Worm (Caenorhabditis elegans) whole organism, L1 larva: ENCODE results near the gene psf-1.

ENCODE experiments used
- F16B12.6 ChIP-seq: fragments of 150-350 bp; optimal IDR thresholded peaks from 2 replicates; lab custom pipeline; 2014; ENCODE audit warnings: missing biosample characterization, missing genetic modification characterization
- Y116A8C.19 ChIP-seq: sonication (generic microtip); optimal IDR thresholded peaks from 2 replicates; lab custom pipeline; 2016; ENCODE audit warnings: missing compliant biosample characterization, missing genetic modification characterization, borderline replicate concordance
- blmp-1 ChIP-seq: fragments of 150-350 bp; optimal IDR thresholded peaks from 2 replicates; lab custom pipeline; 2014; ENCODE audit warnings: missing biosample characterization, missing genetic modification characterization
- ceh-63 ChIP-seq: fragments of 200-800 bp; sonication (Bioruptor generic); optimal IDR thresholded peaks from 2 replicates; lab custom pipeline; 2018; ENCODE audit warnings: mild to moderate bottlenecking, missing genetic modification characterization, missing compliant biosample characterization
- ceh-82 ChIP-seq, 3 experiments: fragments of 150-350 bp in 1 of 3; sonication (generic microtip) in 2 of 3; optimal IDR thresholded peaks; 2 replicates each; lab custom pipeline; 2014 to 2017; ENCODE audit warnings: missing biosample characterization in 3 of 3, missing genetic modification characterization in 3 of 3
- ceh-88 ChIP-seq: fragments of 200-800 bp; sonication (Bioruptor generic); IDR thresholded peaks from 2 replicates; pipeline ENCODE4 v1.3.6; 2022; ENCODE audit warnings: missing genetic modification characterization, missing compliant biosample characterization
- dpl-1 ChIP-seq, 3 experiments: fragments of 150-350 bp in 2 of 3; sonication (generic microtip) in 1 of 3; optimal IDR thresholded peaks; 2 replicates each; lab custom pipeline; 2014 to 2017; ENCODE audit warnings: missing biosample characterization in 3 of 3, missing genetic modification characterization in 3 of 3, missing genetic modification reagents in 3 of 3
- dsc-1 ChIP-seq: sonication (generic microtip); optimal IDR thresholded peaks from 2 replicates; lab custom pipeline; 2016; ENCODE audit warnings: mild to moderate bottlenecking, missing genetic modification characterization, missing compliant biosample characterization
- elt-2 ChIP-seq: sonication (generic microtip); optimal IDR thresholded peaks from 2 replicates; lab custom pipeline; 2016; ENCODE audit warnings: missing genetic modification characterization, mild to moderate bottlenecking, inconsistent platforms, missing compliant biosample characterization, missing genetic modification reagents
- elt-3 ChIP-seq, 6 experiments: fragments of 150-350 bp in 1 of 6; sonication (generic microtip); optimal IDR thresholded peaks; 2 replicates each; lab custom pipeline; 2017 to 2018; ENCODE audit warnings: missing biosample characterization in 6 of 6, missing genetic modification characterization in 6 of 6, inconsistent platforms in 1 of 6
- fkh-8 ChIP-seq: sonication (generic microtip); optimal IDR thresholded peaks from 2 replicates; lab custom pipeline; 2016; ENCODE audit warnings: mild to moderate bottlenecking, missing genetic modification characterization, missing compliant biosample characterization
- hlh-4 ChIP-seq: sonication (generic microtip); optimal IDR thresholded peaks from 2 replicates; lab custom pipeline; 2016; ENCODE audit warnings: mild to moderate bottlenecking, missing genetic modification characterization, missing compliant biosample characterization
- hpl-2 ChIP-seq: fragments of 150-350 bp; optimal IDR thresholded peaks from 2 replicates; lab custom pipeline; 2014; ENCODE audit warnings: missing biosample characterization, missing genetic modification reagents, missing genetic modification characterization
- isw-1 ChIP-seq: fragments of 200-800 bp; sonication (Bioruptor generic); IDR thresholded peaks from 2 replicates; pipeline ENCODE4 v1.3.6; 2022; ENCODE audit warnings: missing genetic modification characterization, missing compliant biosample characterization
- jun-1 ChIP-seq: fragments of 150-350 bp; optimal IDR thresholded peaks from 2 replicates; lab custom pipeline; 2014; ENCODE audit warnings: missing biosample characterization, missing genetic modification reagents, missing genetic modification characterization
- lin-13 ChIP-seq: fragments of 150-350 bp; optimal IDR thresholded peaks from 2 replicates; lab custom pipeline; 2014; ENCODE audit warnings: missing biosample characterization, missing genetic modification reagents, missing genetic modification characterization
- mab-9 ChIP-seq: fragments of 200-800 bp; sonication (Bioruptor generic); IDR thresholded peaks from 2 replicates; pipeline ENCODE4 v1.3.6; 2022; ENCODE audit warnings: missing genetic modification reagents, missing genetic modification characterization, missing compliant biosample characterization
- mdl-1 ChIP-seq, 2 experiments: fragments of 150-350 bp; optimal IDR thresholded peaks; 2 replicates each; lab custom pipeline; 2014 to 2017; ENCODE audit warnings: missing biosample characterization in 2 of 2, missing genetic modification characterization in 2 of 2, inconsistent platforms in 1 of 2
- mef-2 ChIP-seq: fragments of 150-350 bp; optimal IDR thresholded peaks from 2 replicates; lab custom pipeline; 2014; ENCODE audit warnings: missing biosample characterization, missing genetic modification characterization
- nhr-11 ChIP-seq: fragments of 150-350 bp; optimal IDR thresholded peaks from 2 replicates; lab custom pipeline; 2014; ENCODE audit warnings: missing biosample characterization, missing genetic modification characterization
- nhr-12 ChIP-seq: sonication (generic microtip); optimal IDR thresholded peaks from 2 replicates; lab custom pipeline; 2017; ENCODE audit warnings: missing biosample characterization, missing genetic modification characterization
- nhr-19 ChIP-seq: fragments of 200-800 bp; sonication (Bioruptor generic); conservative IDR thresholded peaks from 2 replicates; pipeline ENCODE4 v1.3.6; 2022; ENCODE audit warnings: missing genetic modification characterization, missing compliant biosample characterization
- nhr-47 ChIP-seq: sonication (generic microtip); optimal IDR thresholded peaks from 2 replicates; lab custom pipeline; 2016; ENCODE audit warnings: mild to moderate bottlenecking, missing genetic modification characterization, moderate library complexity, missing compliant biosample characterization
- nhr-71 ChIP-seq: sonication (generic microtip); optimal IDR thresholded peaks from 2 replicates; lab custom pipeline; 2016; ENCODE audit warnings: mild to moderate bottlenecking, missing genetic modification characterization, moderate library complexity, missing compliant biosample characterization
- nhr-76 ChIP-seq: sonication (generic microtip); optimal IDR thresholded peaks from 2 replicates; lab custom pipeline; 2017; ENCODE audit warnings: missing biosample characterization, missing genetic modification characterization
- nhr-85 ChIP-seq: sonication (generic microtip); peaks from one replicate; lab custom pipeline; 2016; ENCODE audit warnings: missing genetic modification characterization, inconsistent platforms, missing compliant biosample characterization
- nhr-90 ChIP-seq: sonication (generic microtip); optimal IDR thresholded peaks from 2 replicates; lab custom pipeline; 2016; ENCODE audit warnings: mild to moderate bottlenecking, missing genetic modification characterization, missing compliant biosample characterization; ENCODE audit not compliant: poor library complexity
- pag-3 ChIP-seq: sonication (generic microtip); optimal IDR thresholded peaks from 2 replicates; lab custom pipeline; 2017; ENCODE audit warnings: missing genetic modification characterization, mild to moderate bottlenecking, missing compliant biosample characterization, antibody characterized with exemption, borderline replicate concordance; ENCODE audit not compliant: insufficient read depth
- pax-3 ChIP-seq: fragments of 200-800 bp; sonication (Bioruptor generic); optimal IDR thresholded peaks from 2 replicates; lab custom pipeline; 2018; ENCODE audit warnings: mild to moderate bottlenecking, missing genetic modification characterization, moderate library complexity, missing compliant biosample characterization
- pqm-1 ChIP-seq: sonication (generic microtip); optimal IDR thresholded peaks from 3 replicates; lab custom pipeline; 2017; ENCODE audit warnings: missing biosample characterization, missing genetic modification characterization
- skn-1 ChIP-seq: fragments of 150-350 bp; optimal IDR thresholded peaks from 2 replicates; lab custom pipeline; 2014; ENCODE audit warnings: missing biosample characterization, missing genetic modification characterization
- tbx-2 ChIP-seq: sonication (generic microtip); optimal IDR thresholded peaks from 2 replicates; lab custom pipeline; 2016; ENCODE audit warnings: missing genetic modification characterization, missing compliant biosample characterization
- ztf-11 ChIP-seq, 2 experiments: sonication (generic microtip); optimal IDR thresholded peaks; 2 replicates each; lab custom pipeline; 2016 to 2017; ENCODE audit warnings: missing genetic modification characterization in 2 of 2, missing biosample characterization in 1 of 2, missing compliant biosample characterization in 1 of 2

The psf-1 gene

ce11 chrII:9948662-9949061 is 19.8 kb upstream of the psf-1 start:
- TF ChIP-seq elt-2: no peak
- TF ChIP-seq nhr-90 (tag; lab: Kevin White, UChicago): no peak
- TF ChIP-seq dpl-1 (GFP tag; optimal IDR thresholded peaks at IDR 0.05; lab: Kevin White, UChicago): no peak
- TF ChIP-seq mdl-1 (tag; optimal IDR thresholded peaks at IDR 0.05; lab: Kevin White, UChicago): no peak
- TF ChIP-seq nhr-85: no peak
- TF ChIP-seq pax-3: no peak
- no peak for TF ChIP-seq blmp-1 (tag; lab: Kevin White, UChicago)
- TF ChIP-seq nhr-12 (tag; lab: Kevin White, UChicago): no peak
- TF ChIP-seq hlh-4 (tag; lab: Kevin White, UChicago): no peak
- TF ChIP-seq mef-2 (tag; lab: Kevin White, UChicago): no peak

- TF ChIP-seq mab-9 (no peak), nhr-71 (tag; lab: Kevin White, UChicago) (peak; percentile 17), hlh-4 (tag; lab: Kevin White, UChicago) (peak; percentile 62), ceh-82 (tag; optimal IDR thresholded peaks at IDR 0.05; lab: Kevin White, UChicago) (no peak), fkh-8 (peak; percentile 53)
Observed at ce11 chrII:9951846-9952245, 16.6 kb upstream of the psf-1 start.

- no peak for TF ChIP-seq dpl-1 (GFP tag; optimal IDR thresholded peaks at IDR 0.05; lab: Kevin White, UChicago)
- no peak for TF ChIP-seq pqm-1 (tag; lab: Kevin White, UChicago)
- TF ChIP-seq jun-1 (tag; lab: Kevin White, UChicago): no peak
- no peak for TF ChIP-seq pag-3 (tag; lab: Kevin White, UChicago)
- no peak for TF ChIP-seq skn-1
- no peak for TF ChIP-seq isw-1 (GFP tag; lab: Robert Waterston, UW)
Observed at ce11 chrII:9954885-9955284, 13.6 kb upstream of the psf-1 start, which contains the start of gene egl-43. Gene egl-43 (plus strand): TSS chrII:9955185.

ce11 chrII:9956116-9956515 is 12.4 kb upstream of the psf-1 start:
- TF ChIP-seq tbx-2 (tag; lab: Kevin White, UChicago): no peak
- TF ChIP-seq hpl-2 (GFP tag; lab: Kevin White, UChicago): no peak
- TF ChIP-seq nhr-90 (tag; lab: Kevin White, UChicago): no peak
- TF ChIP-seq fkh-8: peak; percentile 36

- TF ChIP-seq nhr-76 (tag; lab: Kevin White, UChicago): no peak
- no peak for TF ChIP-seq F16B12.6 (tag; lab: Kevin White, UChicago)
- TF ChIP-seq nhr-47 (tag; lab: Kevin White, UChicago): no peak
- no peak for TF ChIP-seq dsc-1 (tag; lab: Kevin White, UChicago)
- no peak for TF ChIP-seq elt-3 (tag; optimal IDR thresholded peaks at IDR 0.05; lab: Kevin White, UChicago)
Observed at ce11 chrII:9960127-9960526, 8.3 kb upstream of the psf-1 start.

- no peak for TF ChIP-seq ztf-11 (tag; optimal IDR thresholded peaks at IDR 0.05; lab: Kevin White, UChicago)
- no peak for TF ChIP-seq ceh-63 (GFP tag; lab: Kevin White, UChicago)
- no peak for TF ChIP-seq lin-13
- no peak for TF ChIP-seq nhr-11 (tag; lab: Kevin White, UChicago)
- no peak for TF ChIP-seq nhr-19 (GFP tag; lab: Robert Waterston, UW)
- no peak for TF ChIP-seq Y116A8C.19 (tag; lab: Kevin White, UChicago)
- no peak for TF ChIP-seq ceh-88 (GFP tag; lab: Robert Waterston, UW)
Observed at ce11 chrII:9963808-9964207, 4.7 kb upstream of the psf-1 start.
